Worm (Caenorhabditis elegans) whole organism, early embryonic: ENCODE measurements around the gene acer-1.

Source experiments
- ceh-13 ChIP-seq: fragments of 200-800 bp; sonication (Bioruptor generic); optimal IDR thresholded peaks from 2 replicates; lab custom pipeline; 2018; ENCODE audit warnings: mild to moderate bottlenecking, missing genetic modification characterization, missing compliant biosample characterization
- ceh-36 ChIP-seq: sonication (generic microtip); optimal IDR thresholded peaks from 2 replicates; lab custom pipeline; 2016; ENCODE audit warnings: missing genetic modification characterization, inconsistent platforms, missing compliant biosample characterization
- hnd-1 ChIP-seq: sonication (generic microtip); optimal IDR thresholded peaks from 2 replicates; lab custom pipeline; 2016; ENCODE audit warnings: missing genetic modification characterization, missing compliant biosample characterization
- scrt-1 ChIP-seq: fragments of 200-800 bp; sonication (Bioruptor generic); IDR thresholded peaks from 2 replicates; pipeline ENCODE4 v1.3.6; 2022; ENCODE audit warnings: missing genetic modification characterization, missing compliant biosample characterization
- sea-1 ChIP-seq: fragments of 200-800 bp; sonication (Bioruptor generic); conservative IDR thresholded peaks from 2 replicates; pipeline ENCODE4 v1.3.6; 2022; ENCODE audit warnings: missing genetic modification characterization, missing compliant biosample characterization
- tbx-37 ChIP-seq: fragments of 200-800 bp; sonication (Bioruptor generic); conservative IDR thresholded peaks from 2 replicates; pipeline ENCODE4 v1.3.6; 2022; ENCODE audit warnings: missing genetic modification reagents, missing genetic modification characterization, missing compliant biosample characterization
- tra-4 ChIP-seq: sonication (generic microtip); optimal IDR thresholded peaks from 2 replicates; lab custom pipeline; 2017; ENCODE audit warnings: missing genetic modification characterization, missing compliant biosample characterization

DNA sequence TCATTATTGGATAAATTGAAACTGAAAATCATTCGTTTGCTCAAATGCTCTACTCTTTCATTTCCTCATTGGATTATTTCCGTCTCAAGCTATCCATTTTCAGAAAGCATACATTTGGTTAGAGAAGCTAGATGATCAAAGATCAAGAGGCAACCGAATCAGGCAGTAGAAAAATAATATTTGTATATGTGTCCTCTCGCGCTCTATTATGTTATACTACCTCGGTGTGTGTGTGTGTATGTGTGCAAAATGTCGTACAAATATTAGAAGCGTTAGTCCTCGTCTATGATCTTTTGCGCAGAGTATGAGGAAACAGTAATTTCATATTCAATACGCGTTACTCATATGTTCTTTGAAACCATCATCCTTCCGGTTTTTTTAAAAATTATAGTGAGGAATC is 46.9 kb upstream of the acer-1 start:
- TF ChIP-seq scrt-1 (GFP tag; lab: Robert Waterston, UW), result no peak
- no peak for TF ChIP-seq ceh-13 (GFP tag; lab: Kevin White, UChicago)
- no peak for TF ChIP-seq tbx-37 (GFP tag; lab: Robert Waterston, UW)
- TF ChIP-seq sea-1 (GFP tag; lab: Robert Waterston, UW), result no peak
- no peak for TF ChIP-seq ceh-36
- no peak for TF ChIP-seq hnd-1 (tag; lab: Kevin White, UChicago)
- no peak for TF ChIP-seq tra-4 (tag; lab: Kevin White, UChicago)
